Worm (Caenorhabditis elegans): ENCODE results near the gene T28B11.1.

The T28B11.1 gene

DNA sequence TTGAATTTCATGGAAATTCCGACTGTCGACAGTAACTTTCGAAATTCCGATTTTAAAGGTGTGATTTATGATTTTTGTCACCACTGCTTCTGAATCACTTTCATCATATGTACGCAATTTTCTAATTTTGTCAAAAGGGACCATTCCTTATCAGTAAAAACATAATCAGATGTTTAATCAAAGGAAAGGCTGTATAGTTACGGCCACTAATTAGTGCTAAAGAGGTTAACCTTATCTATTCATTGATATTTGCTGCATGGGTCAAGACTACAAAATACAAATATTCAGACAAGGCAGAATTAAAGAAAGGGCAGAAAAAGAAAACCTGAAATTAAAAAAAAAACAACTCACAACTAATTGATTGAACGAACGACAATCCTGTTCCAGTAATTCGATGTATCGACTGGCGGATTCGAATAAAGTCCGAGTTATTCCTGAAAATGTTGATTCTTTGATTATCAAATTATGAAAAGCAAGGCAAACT lies at the start of gene T28B11.1:
T28B11.1 (minus strand) TSS at position 434 of the 484 bp plus-strand sequence.
- peak; percentile 13 for TF ChIP-seq fos-1 (tag; optimal IDR thresholded peaks at IDR 0.05)
- peak; percentile 64 for TF ChIP-seq sma-9 (GFP tag; optimal IDR thresholded peaks at IDR 0.05)
- TF ChIP-seq sma-9 (tag; optimal IDR thresholded peaks at IDR 0.05): no peak
- no peak for TF ChIP-seq R02D3.7 (tag; optimal IDR thresholded peaks at IDR 0.05)
- no peak for TF ChIP-seq nhr-11 (tag; optimal IDR thresholded peaks at IDR 0.05)
- TF ChIP-seq peb-1 (tag; optimal IDR thresholded peaks at IDR 0.05): no peak
- no peak for TF ChIP-seq snpc-4 (tag; optimal IDR thresholded peaks at IDR 0.05)
- TF ChIP-seq crh-2 (tag; optimal IDR thresholded peaks at IDR 0.05): peak; percentile 14
- no peak for TF ChIP-seq ZK546.5 (tag; optimal IDR thresholded peaks at IDR 0.05)
- peak; percentile 38 for TF ChIP-seq nhr-129 (tag; optimal IDR thresholded peaks at IDR 0.05)
- TF ChIP-seq F13H6.1 (tag; optimal IDR thresholded peaks at IDR 0.05): peak; percentile 3
- no peak for TF ChIP-seq lsy-2 (tag; optimal IDR thresholded peaks at IDR 0.05)
- no peak for TF ChIP-seq C34F6.9 (tag; optimal IDR thresholded peaks at IDR 0.05)
- no peak for TF ChIP-seq elt-1 (tag; optimal IDR thresholded peaks at IDR 0.05)

DNA sequence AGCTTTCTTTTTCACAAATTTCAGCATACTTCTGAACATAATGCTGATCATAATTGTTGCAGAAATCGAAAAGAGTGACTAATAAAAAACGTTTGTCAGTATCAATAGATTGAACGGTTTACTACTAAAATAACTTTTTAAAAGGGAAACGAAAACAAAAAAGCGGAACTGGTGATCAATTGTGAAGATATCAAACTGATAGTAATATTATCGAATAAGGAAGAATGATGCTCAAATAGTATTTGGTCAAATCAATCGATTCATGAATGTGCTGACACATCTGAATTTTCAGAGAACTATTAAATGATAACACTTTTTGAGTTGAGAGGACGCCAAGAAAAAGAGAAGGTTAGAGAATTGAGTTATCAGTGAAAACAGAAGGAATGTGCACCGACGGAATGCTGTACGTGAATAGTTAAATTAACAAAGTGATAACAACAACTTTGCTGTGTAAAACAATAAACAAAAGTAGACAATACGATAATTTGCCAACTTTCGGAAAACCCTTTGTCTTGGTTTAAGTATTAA lies 44.4 kb upstream of the T28B11.1 start, which contains the start of gene D1054.5:
D1054.5 (minus strand) TSS at position 51 of the 528 bp plus-strand sequence.
- TF ChIP-seq nhr-21 (tag; optimal IDR thresholded peaks at IDR 0.05) (no peak), skn-1 (tag; optimal IDR thresholded peaks at IDR 0.05) (no peak), F13H6.1 (tag; optimal IDR thresholded peaks at IDR 0.05) (no peak), egl-27 (tag; optimal IDR thresholded peaks at IDR 0.05) (no peak), ztf-4 (tag; optimal IDR thresholded peaks at IDR 0.05) (no peak), C34F6.9 (tag; optimal IDR thresholded peaks at IDR 0.05) (no peak), sem-4 (tag; optimal IDR thresholded peaks at IDR 0.05) (no peak), lin-13 (GFP tag; optimal IDR thresholded peaks at IDR 0.05) (no peak), crh-2 (tag; optimal IDR thresholded peaks at IDR 0.05) (peak; percentile 45), Y55F3AM.14 (GFP tag; optimal IDR thresholded peaks at IDR 0.05) (no peak), gmeb-1 (tag; optimal IDR thresholded peaks at IDR 0.05) (peak; percentile 1), mbf-1 (tag; optimal IDR thresholded peaks at IDR 0.05) (no peak), sma-9 (GFP tag; optimal IDR thresholded peaks at IDR 0.05) (peak; percentile 83), sma-9 (tag; optimal IDR thresholded peaks at IDR 0.05) (no peak), fos-1 (tag; optimal IDR thresholded peaks at IDR 0.05) (peak; percentile 92)

DNA sequence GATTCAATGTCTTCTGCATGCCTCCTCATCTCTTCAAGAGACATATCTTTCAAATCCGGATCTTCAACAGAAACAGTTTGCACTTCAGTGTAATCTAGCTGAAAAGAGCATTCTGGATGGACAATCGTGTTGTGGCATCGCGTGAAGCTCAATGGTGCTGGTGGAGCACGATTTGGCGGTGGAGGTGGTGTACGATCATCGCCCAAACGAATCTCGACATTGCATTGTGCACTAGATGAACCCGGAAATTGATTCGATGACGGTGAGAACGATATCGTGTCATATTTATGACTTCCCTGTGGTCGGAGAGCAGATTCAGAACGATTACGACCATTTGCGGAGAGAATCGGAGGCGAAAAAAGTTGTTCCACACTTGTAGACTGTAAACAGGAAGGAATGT lies 41.0 kb upstream of the T28B11.1 start:
- no peak for TF ChIP-seq mdl-1 (tag; optimal IDR thresholded peaks at IDR 0.05)
- TF ChIP-seq skn-1 (tag; optimal IDR thresholded peaks at IDR 0.05): no peak
- no peak for TF ChIP-seq ama-1 (optimal IDR thresholded peaks at IDR 0.05)
- TF ChIP-seq elt-3 (tag; optimal IDR thresholded peaks at IDR 0.05): no peak
- no peak for TF ChIP-seq lin-13 (GFP tag; optimal IDR thresholded peaks at IDR 0.05)
- no peak for TF ChIP-seq nhr-21 (tag; optimal IDR thresholded peaks at IDR 0.05)

DNA sequence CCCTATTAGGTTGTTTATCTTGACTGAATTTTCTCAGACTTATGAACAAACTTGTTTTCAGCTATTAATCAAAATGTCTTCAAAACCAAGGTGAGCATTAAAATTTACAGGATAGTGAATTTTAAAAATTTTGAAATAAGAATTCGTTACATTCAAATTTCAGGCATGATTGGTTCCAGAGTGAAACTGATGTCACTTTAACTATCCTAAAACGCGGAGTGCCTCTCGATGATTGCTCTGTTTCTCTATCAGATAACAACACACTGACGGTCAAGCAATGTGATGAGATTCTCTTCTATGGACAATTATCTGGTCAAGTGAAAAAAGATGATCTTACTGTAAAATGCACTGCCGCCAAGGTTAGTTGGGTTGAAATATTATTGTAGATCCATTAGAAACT lies 39.2 kb upstream of the T28B11.1 start, which contains the start of gene D1054.3:
D1054.3 (plus strand) TSS at position 62 of the 400 bp plus-strand sequence.
- TF ChIP-seq dmd-4 (tag; optimal IDR thresholded peaks at IDR 0.05) (no peak), Y55F3AM.14 (GFP tag; optimal IDR thresholded peaks at IDR 0.05) (no peak), gmeb-1 (tag; optimal IDR thresholded peaks at IDR 0.05) (no peak), blmp-1 (tag; optimal IDR thresholded peaks at IDR 0.05; ENCODE audit: insufficient read depth) (no peak), zag-1 (tag; optimal IDR thresholded peaks at IDR 0.05) (no peak), egl-27 (tag; optimal IDR thresholded peaks at IDR 0.05) (no peak), fos-1 (tag; optimal IDR thresholded peaks at IDR 0.05) (no peak), nhr-11 (tag; optimal IDR thresholded peaks at IDR 0.05) (no peak), nhr-12 (tag; optimal IDR thresholded peaks at IDR 0.05) (no peak), nhr-77 (tag; optimal IDR thresholded peaks at IDR 0.05) (no peak), crh-2 (tag; optimal IDR thresholded peaks at IDR 0.05) (no peak)

DNA sequence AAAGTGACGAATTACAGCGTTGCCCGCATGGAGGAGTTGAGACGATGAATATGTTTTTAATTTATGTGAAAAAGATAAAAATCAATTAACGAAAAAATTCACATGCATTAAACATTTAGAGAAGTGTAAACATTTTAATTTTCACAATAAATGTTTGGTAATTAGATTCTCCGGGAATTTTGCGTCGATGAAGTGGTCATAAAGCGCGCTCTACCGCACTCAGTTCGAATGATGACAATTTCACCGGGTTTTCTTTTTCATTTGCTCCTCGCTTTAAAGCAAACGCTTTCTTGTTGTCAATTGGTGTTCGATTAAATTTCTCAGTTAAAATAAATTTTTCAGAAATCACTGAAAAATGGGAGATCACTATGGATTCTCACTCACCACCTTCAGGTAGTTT lies 37.8 kb upstream of the T28B11.1 start, which contains the start of the genes D1054.1 and pas-2:
D1054.1 (minus strand) TSS at position 192 of the 400 bp plus-strand sequence.
pas-2 (plus strand) TSS at position 343 of the 400 bp plus-strand sequence.
- TF ChIP-seq ztf-1 (GFP tag; conservative IDR thresholded peaks at IDR 0.05) (no peak), sma-3 (GFP tag; optimal IDR thresholded peaks at IDR 0.05) (no peak), unc-39 (tag; optimal IDR thresholded peaks at IDR 0.05) (no peak), unc-55 (GFP tag; optimal IDR thresholded peaks at IDR 0.05) (no peak), ztf-11 (tag; optimal IDR thresholded peaks at IDR 0.05) (no peak), mab-5 (tag; optimal IDR thresholded peaks at IDR 0.05) (no peak), nhr-12 (tag; optimal IDR thresholded peaks at IDR 0.05) (no peak), snpc-4 (tag; optimal IDR thresholded peaks at IDR 0.05) (no peak), nhr-11 (tag; optimal IDR thresholded peaks at IDR 0.05) (no peak), crh-2 (tag; optimal IDR thresholded peaks at IDR 0.05) (peak; percentile 24), nhr-129 (tag; optimal IDR thresholded peaks at IDR 0.05) (no peak), nhr-23 (tag; optimal IDR thresholded peaks at IDR 0.05) (no peak), lsy-2 (tag; optimal IDR thresholded peaks at IDR 0.05) (peak in 1 of 2 experiments; percentile 36), peb-1 (tag; optimal IDR thresholded peaks at IDR 0.05) (no peak), C34F6.9 (tag; optimal IDR thresholded peaks at IDR 0.05) (peak; percentile 50), skn-1 (tag; optimal IDR thresholded peaks at IDR 0.05) (peak; percentile 81), mdl-1 (tag; optimal IDR thresholded peaks at IDR 0.05) (no peak), alr-1 (tag; optimal IDR thresholded peaks at IDR 0.05) (no peak), egl-27 (tag; optimal IDR thresholded peaks at IDR 0.05) (no peak), sem-4 (tag; optimal IDR thresholded peaks at IDR 0.05) (no peak), gmeb-1 (tag; optimal IDR thresholded peaks at IDR 0.05) (no peak), elt-1 (tag; optimal IDR thresholded peaks at IDR 0.05) (no peak), zag-1 (tag; optimal IDR thresholded peaks at IDR 0.05) (no peak), ceh-16 (tag; optimal IDR thresholded peaks at IDR 0.05) (no peak), ZK546.5 (tag; optimal IDR thresholded peaks at IDR 0.05) (no peak), Y55F3AM.14 (GFP tag; optimal IDR thresholded peaks at IDR 0.05) (no peak), nhr-237 (tag; optimal IDR thresholded peaks at IDR 0.05) (no peak), lin-13 (GFP tag; optimal IDR thresholded peaks at IDR 0.05) (no peak), mbf-1 (tag; optimal IDR thresholded peaks at IDR 0.05) (no peak), sma-9 (GFP tag; optimal IDR thresholded peaks at IDR 0.05) (no peak), sma-9 (tag; optimal IDR thresholded peaks at IDR 0.05) (no peak)
